Worm (Caenorhabditis elegans) whole organism, midembryonic: ENCODE data around the gene talp-3.

Source experiments
- T22C8.4 ChIP-seq: fragments of 200-800 bp; sonication (Bioruptor generic); IDR thresholded peaks from 2 replicates; pipeline ENCODE4 v1.3.6; 2022; ENCODE audit warnings: missing genetic modification characterization, missing compliant biosample characterization
- cog-1 ChIP-seq: sonication (generic microtip); optimal IDR thresholded peaks from 2 replicates; lab custom pipeline; 2016; ENCODE audit warnings: missing genetic modification characterization, missing compliant biosample characterization
- flt-1 ChIP-seq: fragments of 200-800 bp; sonication (Bioruptor generic); IDR thresholded peaks from 2 replicates; pipeline ENCODE4 v1.3.6; 2022; ENCODE audit warnings: missing genetic modification characterization, missing compliant biosample characterization
- klf-2 ChIP-seq: fragments of 200-800 bp; sonication (Bioruptor generic); conservative IDR thresholded peaks from 2 replicates; pipeline ENCODE4 v1.3.6; 2022; ENCODE audit warnings: missing genetic modification reagents, missing genetic modification characterization, missing compliant biosample characterization
- med-1 ChIP-seq: sonication (generic microtip); optimal IDR thresholded peaks from 2 replicates; lab custom pipeline; 2017; ENCODE audit warnings: missing genetic modification characterization, mild to moderate bottlenecking, missing compliant biosample characterization, antibody characterized with exemption, missing genetic modification reagents; ENCODE audit not compliant: insufficient read depth
- ref-1 ChIP-seq: fragments of 200-800 bp; sonication (Bioruptor generic); conservative IDR thresholded peaks from 2 replicates; pipeline ENCODE4 v1.3.6; 2022; ENCODE audit warnings: missing genetic modification reagents, missing genetic modification characterization, missing compliant biosample characterization
- tab-1 ChIP-seq: fragments of 200-800 bp; sonication (Bioruptor generic); IDR thresholded peaks from 2 replicates; pipeline ENCODE4 v1.3.6; 2022; ENCODE audit warnings: missing genetic modification characterization, missing compliant biosample characterization
- ztf-23 ChIP-seq: fragments of 200-800 bp; sonication (Bioruptor generic); IDR thresholded peaks from 2 replicates; pipeline ENCODE4 v1.3.6; 2022; ENCODE audit warnings: missing genetic modification reagents, missing genetic modification characterization, missing compliant biosample characterization
- ztf-29 ChIP-seq: fragments of 200-800 bp; sonication (Bioruptor generic); IDR thresholded peaks from 2 replicates; pipeline ENCODE4 v1.3.6; 2022; ENCODE audit warnings: missing genetic modification reagents, missing genetic modification characterization, missing compliant biosample characterization

The talp-3 gene

ce11 chrIV:14653066-14653465 lies at the start of gene talp-3:
TSS of gene talp-3 (minus strand) at chrIV:14653380.
- TF ChIP-seq med-1 (GFP tag; lab: Kevin White, UChicago) (no peak), ztf-23 (no peak), ztf-29 (no peak), klf-2 (GFP tag; lab: Robert Waterston, UW) (no peak), ref-1 (no peak), T22C8.4 (GFP tag; lab: Robert Waterston, UW) (no peak), cog-1 (no peak)

DNA sequence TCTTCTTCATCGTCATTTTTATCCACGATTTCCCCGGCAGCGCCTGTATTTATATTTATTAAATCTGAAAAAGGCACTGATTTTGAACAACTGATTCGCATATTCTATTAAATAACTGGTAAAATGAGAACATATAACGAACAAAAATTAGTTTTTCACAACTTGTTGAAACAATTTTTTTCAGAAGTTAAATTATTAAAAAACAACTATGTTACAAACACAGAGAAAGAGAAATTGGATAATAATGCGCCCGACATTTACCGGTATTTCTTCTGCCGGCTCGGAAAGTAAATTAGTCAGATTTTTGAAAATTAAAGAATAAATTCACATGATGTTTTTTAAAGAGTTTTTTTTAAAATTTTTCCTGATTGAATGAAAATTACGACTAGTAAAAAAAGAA lies 46.7 kb upstream of the talp-3 start, which contains the start of gene haf-8:
TSS of gene haf-8 (minus strand) at position 101 of the 400 bp plus-strand sequence.
- TF ChIP-seq ztf-23 (no peak), klf-2 (GFP tag; lab: Robert Waterston, UW) (no peak), cog-1 (no peak), ref-1 (no peak), med-1 (GFP tag; lab: Kevin White, UChicago) (no peak), tab-1 (GFP tag; lab: Robert Waterston, UW) (no peak), T22C8.4 (GFP tag; lab: Robert Waterston, UW) (no peak), flt-1 (no peak), ztf-29 (no peak)

ce11 chrIV:14687716-14688115 lies 34.5 kb upstream of the talp-3 start:
- TF ChIP-seq ref-1 = no peak
- TF ChIP-seq ztf-29 = no peak
- TF ChIP-seq ztf-23 = no peak
- no peak for TF ChIP-seq klf-2 (GFP tag; lab: Robert Waterston, UW)
- no peak for TF ChIP-seq cog-1
- no peak for TF ChIP-seq T22C8.4 (GFP tag; lab: Robert Waterston, UW)
- TF ChIP-seq flt-1 = no peak
- no peak for TF ChIP-seq tab-1 (GFP tag; lab: Robert Waterston, UW)
- TF ChIP-seq med-1 (GFP tag; lab: Kevin White, UChicago) = no peak

DNA sequence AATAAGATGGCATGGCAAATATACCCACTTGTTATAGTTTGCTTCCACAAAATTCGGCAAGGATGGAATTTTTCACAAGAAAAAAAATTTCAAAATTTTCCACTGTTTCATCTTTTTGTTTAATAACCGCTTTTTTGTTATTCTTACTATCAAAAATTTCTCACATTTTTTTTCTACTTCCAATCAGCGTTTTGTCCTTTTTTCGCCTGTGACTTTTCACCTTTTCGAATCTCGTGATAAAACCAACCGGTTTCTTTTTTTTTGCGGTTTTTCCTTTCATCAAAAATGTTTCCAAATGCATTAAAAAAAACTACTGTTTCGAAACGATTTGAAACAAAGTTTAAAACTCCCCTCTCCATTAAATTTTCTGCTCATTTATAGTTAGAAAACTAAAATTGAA lies 25.9 kb upstream of the talp-3 start:
- TF ChIP-seq T22C8.4 (GFP tag; lab: Robert Waterston, UW) (no peak), ref-1 (no peak), flt-1 (no peak), ztf-23 (no peak), tab-1 (GFP tag; lab: Robert Waterston, UW) (no peak), ztf-29 (no peak), cog-1 (no peak)

DNA sequence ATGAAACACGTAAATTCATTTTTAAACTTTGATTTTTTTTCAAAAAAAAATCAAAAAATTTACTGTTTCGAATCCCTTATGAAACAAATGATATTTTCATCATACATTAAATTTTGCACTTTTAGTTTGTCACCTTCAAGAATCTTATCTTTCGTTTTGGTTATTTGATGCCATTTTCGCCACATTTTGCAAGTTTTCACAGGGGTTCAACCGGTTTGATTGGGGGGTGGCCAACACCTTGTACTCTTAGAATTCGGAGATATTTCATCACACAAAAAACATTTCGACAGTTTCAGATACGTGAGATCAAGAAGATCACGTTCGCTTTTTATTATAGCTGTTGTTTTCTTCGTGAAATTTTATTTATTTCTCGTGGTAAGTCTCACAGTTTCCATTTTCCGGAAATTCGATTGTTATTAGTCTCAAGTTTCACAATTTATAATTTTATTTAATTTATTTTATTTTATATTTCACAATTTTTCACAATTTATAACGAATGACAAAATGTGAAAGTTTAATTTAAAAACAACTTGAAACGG lies 24.0 kb upstream of the talp-3 start, which contains the start of gene Y57G11C.31:
TSS of gene Y57G11C.31 (plus strand) at position 276 of the 539 bp plus-strand sequence.
- TF ChIP-seq ztf-23 = no peak
- no peak for TF ChIP-seq flt-1
- TF ChIP-seq tab-1 (GFP tag; lab: Robert Waterston, UW) = no peak
- TF ChIP-seq T22C8.4 (GFP tag; lab: Robert Waterston, UW) = no peak
- no peak for TF ChIP-seq ztf-29
- no peak for TF ChIP-seq klf-2 (GFP tag; lab: Robert Waterston, UW)
- no peak for TF ChIP-seq cog-1
- no peak for TF ChIP-seq ref-1
- TF ChIP-seq med-1 (GFP tag; lab: Kevin White, UChicago) = no peak

DNA sequence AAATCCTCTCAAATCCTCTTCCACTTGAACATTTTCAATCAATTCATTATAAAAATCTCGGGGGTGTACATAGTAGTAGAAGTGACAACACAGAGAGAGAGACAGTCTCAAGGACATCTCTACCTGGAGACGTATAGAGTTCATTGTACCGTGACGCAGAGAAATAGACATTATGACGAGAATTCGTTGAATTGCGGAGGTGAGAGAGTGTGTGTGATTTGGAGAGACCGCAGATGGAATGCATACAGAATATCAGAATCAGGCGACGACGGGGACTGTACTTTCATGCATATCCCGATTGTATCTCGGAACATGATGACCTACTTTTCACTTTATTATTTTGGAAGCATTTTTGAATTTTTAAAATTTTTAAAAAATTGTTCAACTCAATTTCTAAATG lies 22.6 kb upstream of the talp-3 start:
- TF ChIP-seq tab-1 (GFP tag; lab: Robert Waterston, UW) (no peak), cog-1 (peak; percentile 8), ztf-23 (no peak), ztf-29 (no peak)

- TF ChIP-seq klf-2 (GFP tag; lab: Robert Waterston, UW) (no peak), ztf-29 (no peak), ztf-23 (no peak), tab-1 (GFP tag; lab: Robert Waterston, UW) (no peak), cog-1 (no peak), flt-1 (no peak), T22C8.4 (GFP tag; lab: Robert Waterston, UW) (no peak), med-1 (GFP tag; lab: Kevin White, UChicago) (no peak), ref-1 (no peak)
Observed at ce11 chrIV:14661370-14661769, 8.2 kb upstream of the talp-3 start.

DNA sequence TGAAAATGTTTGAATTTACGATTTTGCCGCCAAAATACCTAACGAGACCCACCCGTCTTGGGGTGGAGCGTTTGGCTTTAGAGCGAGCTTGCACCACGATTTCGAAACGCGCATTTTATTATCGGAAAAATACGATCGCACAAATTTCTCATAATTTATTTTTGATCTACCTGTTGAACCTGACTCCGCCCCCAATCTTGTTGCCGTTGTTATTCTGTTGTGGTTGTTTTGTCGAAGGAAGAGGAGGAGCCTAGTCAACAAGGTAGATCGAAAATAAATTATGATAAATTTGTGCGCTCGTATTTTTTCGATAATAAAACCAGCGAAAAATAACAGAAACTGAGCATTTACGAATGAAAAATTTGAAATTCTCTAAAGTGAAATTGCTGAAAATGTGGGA lies 5.7 kb upstream of the talp-3 start:
- TF ChIP-seq ztf-29 = no peak
- TF ChIP-seq ref-1 = no peak
- TF ChIP-seq T22C8.4 (GFP tag; lab: Robert Waterston, UW) = no peak
- TF ChIP-seq klf-2 (GFP tag; lab: Robert Waterston, UW) = no peak
- no peak for TF ChIP-seq ztf-23
- TF ChIP-seq tab-1 (GFP tag; lab: Robert Waterston, UW) = no peak
- TF ChIP-seq cog-1 = no peak
- TF ChIP-seq med-1 (GFP tag; lab: Kevin White, UChicago) = no peak
- TF ChIP-seq flt-1 = no peak

ce11 chrIV:14658054-14658631 lies 5.0 kb upstream of the talp-3 start, which contains the start of gene anoh-2:
TSS of gene anoh-2 (plus strand) at chrIV:14658308.
- TF ChIP-seq klf-2 (GFP tag; lab: Robert Waterston, UW) (no peak), cog-1 (no peak), ztf-29 (no peak), ztf-23 (no peak), flt-1 (no peak), ref-1 (no peak), tab-1 (GFP tag; lab: Robert Waterston, UW) (no peak), med-1 (GFP tag; lab: Kevin White, UChicago) (no peak), T22C8.4 (GFP tag; lab: Robert Waterston, UW) (no peak)

ce11 chrIV:14656573-14657129 lies 3.5 kb upstream of the talp-3 start, which contains the start of gene Y57G11C.33:
TSS of gene Y57G11C.33 (plus strand) at chrIV:14657079.
- TF ChIP-seq T22C8.4 (GFP tag; lab: Robert Waterston, UW) (no peak), flt-1 (no peak), ztf-29 (no peak), tab-1 (GFP tag; lab: Robert Waterston, UW) (no peak), med-1 (GFP tag; lab: Kevin White, UChicago) (no peak), cog-1 (no peak), klf-2 (GFP tag; lab: Robert Waterston, UW) (no peak)
